Worm (Caenorhabditis elegans): Measurements from ENCODE around the gene srh-48.

ce11 chrII:9431119-9431518 lies 51.2 kb downstream of the srh-48 start:
- TF ChIP-seq nhr-11 (tag; optimal IDR thresholded peaks at IDR 0.05) (no peak), nfya-1 (tag; optimal IDR thresholded peaks at IDR 0.05) (no peak), ceh-19 (GFP tag; optimal IDR thresholded peaks at IDR 0.05) (no peak), pha-4 (tag; optimal IDR thresholded peaks at IDR 0.05) (no peak), ceh-9 (tag; optimal IDR thresholded peaks at IDR 0.05) (no peak)

All from whole organism, late embryonic.